Fruit fly (Drosophila melanogaster) whole organism, pupa: ENCODE results near the gene RpS4.

Experiments used
- CG14655 ChIP-seq: fragments of 200-800 bp; sonication (Bioruptor generic); optimal IDR thresholded peaks from 3 replicates; lab custom pipeline; 2017; ENCODE audit warnings: mild to moderate bottlenecking, missing biosample characterization, missing genetic modification reagents, missing genetic modification characterization
- CG8159 ChIP-seq: fragments of 200-800 bp; sonication (Bioruptor generic); optimal IDR thresholded peaks from 3 replicates; lab custom pipeline; 2018; ENCODE audit warnings: missing biosample characterization, mild to moderate bottlenecking, missing genetic modification characterization, moderate library complexity
- CG8301 ChIP-seq: fragments of 200-800 bp; sonication (Bioruptor generic); optimal IDR thresholded peaks from 2 replicates; lab custom pipeline; 2018; ENCODE audit warnings: missing biosample characterization, mild to moderate bottlenecking, missing genetic modification characterization
- Snoo ChIP-seq: fragments of 200-800 bp; sonication (Bioruptor generic); optimal IDR thresholded peaks from 3 replicates; lab custom pipeline; 2017; ENCODE audit warnings: missing biosample characterization, mild to moderate bottlenecking, missing genetic modification characterization, inconsistent platforms
- rn ChIP-seq: fragments of 200-800 bp; sonication (Bioruptor generic); IDR thresholded peaks from 2 replicates; pipeline ENCODE4 v1.3.6; 2022; ENCODE audit warnings: missing biosample characterization, missing genetic modification characterization

DNA sequence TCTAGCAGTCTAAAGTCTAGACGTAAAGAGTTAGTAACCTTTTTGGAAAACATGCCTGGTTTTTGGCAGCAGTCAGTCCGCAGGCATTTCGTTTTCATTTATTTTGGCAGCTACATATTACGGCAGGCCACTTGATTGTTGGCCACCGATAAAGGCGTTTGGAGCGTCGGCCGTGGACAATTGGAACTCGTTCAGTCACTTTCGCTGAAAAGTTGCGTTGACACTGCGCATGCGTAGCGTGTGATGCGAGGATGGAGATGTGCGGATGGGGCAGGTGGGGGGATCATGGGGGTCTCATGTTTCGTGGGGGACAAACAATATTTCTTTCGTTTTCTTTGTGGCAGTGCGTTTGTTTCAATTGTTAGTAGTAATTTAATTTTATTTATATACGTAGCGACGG is 14.7 kb upstream of the RpS4 start:
- no peak for TF ChIP-seq CG14655 (GFP tag; lab: Kevin White, UChicago)
- TF ChIP-seq Snoo (tag; lab: Kevin White, UChicago), result no peak
- no peak for TF ChIP-seq CG8159 (tag; lab: Kevin White, UChicago)
- no peak for TF ChIP-seq CG8301
- no peak for TF ChIP-seq rn (GFP tag; lab: Robert Waterston, UW)
